Fruit fly (Drosophila melanogaster): Measurements from ENCODE around the gene nocte.

nocte gene

dm6 chrX:10474625-10475024 lies at the start of gene nocte (continued):
- TF ChIP-seq ato (GFP tag; IDR thresholded peaks at IDR 0.05; ENCODE audit: partially characterized antibody) (no peak), wek (GFP tag; optimal IDR thresholded peaks at IDR 0.05) (no peak), CG31224 (GFP tag; IDR thresholded peaks at IDR 0.05) (no peak), B-H1 (GFP tag; IDR thresholded peaks at IDR 0.05) (no peak), pfk (GFP tag; optimal IDR thresholded peaks at IDR 0.05) (no peak), D19A (tag; optimal IDR thresholded peaks at IDR 0.05) (no peak), Drgx (GFP tag; IDR thresholded peaks at IDR 0.05) (no peak), cwo (GFP tag; optimal IDR thresholded peaks at IDR 0.05) (no peak), chif (GFP tag; optimal IDR thresholded peaks at IDR 0.05) (peak in 1 of 2 experiments; percentile 12), Gug (GFP tag; IDR thresholded peaks at IDR 0.05) (no peak), az2 (GFP tag; optimal IDR thresholded peaks at IDR 0.05) (no peak), CG2199 (GFP tag; IDR thresholded peaks at IDR 0.05) (no peak), ERR (GFP tag; optimal IDR thresholded peaks at IDR 0.05) (no peak), pzg (GFP tag; optimal IDR thresholded peaks at IDR 0.05) (peak; percentile 56), CG14441 (GFP tag; IDR thresholded peaks at IDR 0.05) (no peak), ttk (GFP tag; IDR thresholded peaks at IDR 0.05) (no peak), toy (GFP tag; IDR thresholded peaks at IDR 0.05) (no peak), MBD-R2 (GFP tag; IDR thresholded peaks at IDR 0.05) (peak; percentile 62), Ravus (GFP tag; IDR thresholded peaks at IDR 0.05) (no peak), CG12769 (tag; optimal IDR thresholded peaks at IDR 0.05) (no peak), CG8765 (GFP tag; IDR thresholded peaks at IDR 0.05) (no peak), chn (GFP tag; optimal IDR thresholded peaks at IDR 0.05) (no peak), Antp (GFP tag; optimal IDR thresholded peaks at IDR 0.05) (peak; percentile 23), ind (GFP tag; optimal IDR thresholded peaks at IDR 0.05) (peak; percentile 24), dimm (GFP tag; IDR thresholded peaks at IDR 0.05) (no peak), org-1 (GFP tag; optimal IDR thresholded peaks at IDR 0.05) (no peak), Dp (GFP tag; optimal IDR thresholded peaks at IDR 0.05) (peak; percentile 29), cg (GFP tag; optimal IDR thresholded peaks at IDR 0.05) (no peak), ranshi (GFP tag; IDR thresholded peaks at IDR 0.05) (no peak), unpg (GFP tag; optimal IDR thresholded peaks at IDR 0.05) (no peak), gfzf (GFP tag; optimal IDR thresholded peaks at IDR 0.05) (peak; percentile 0), ssp (GFP tag; IDR thresholded peaks at IDR 0.05) (no peak), Hmx (GFP tag; optimal IDR thresholded peaks at IDR 0.05) (no peak), CG17802 (tag; optimal IDR thresholded peaks at IDR 0.05) (no peak), fru (optimal IDR thresholded peaks at IDR 0.05) (no peak), Ada2b (GFP tag; IDR thresholded peaks at IDR 0.05) (no peak), tx (GFP tag; optimal IDR thresholded peaks at IDR 0.05) (no peak), CG6683 (GFP tag; optimal IDR thresholded peaks at IDR 0.05) (no peak), danr (GFP tag; IDR thresholded peaks at IDR 0.05) (no peak), Sin3A (optimal IDR thresholded peaks at IDR 0.05) (peak; percentile 53), CG6272 (GFP tag; IDR thresholded peaks at IDR 0.05) (no peak), CG10147 (GFP tag; optimal IDR thresholded peaks at IDR 0.05) (no peak), CG3726 (GFP tag; IDR thresholded peaks at IDR 0.05) (no peak), Lhr (GFP tag; optimal IDR thresholded peaks at IDR 0.05) (peak; percentile 18), slou (GFP tag; optimal IDR thresholded peaks at IDR 0.05) (no peak), CG3065 (GFP tag; optimal IDR thresholded peaks at IDR 0.05) (no peak), CG10979 (tag; optimal IDR thresholded peaks at IDR 0.05) (no peak), CG4730 (GFP tag; IDR thresholded peaks at IDR 0.05) (no peak), mirr (GFP tag; optimal IDR thresholded peaks at IDR 0.05) (no peak), Lpt (GFP tag; optimal IDR thresholded peaks at IDR 0.05) (no peak), CG11723 (GFP tag; optimal IDR thresholded peaks at IDR 0.05) (no peak), ken (GFP tag; IDR thresholded peaks at IDR 0.05) (no peak), CG9437 (GFP tag; optimal IDR thresholded peaks at IDR 0.05) (peak; percentile 73), CG34224 (GFP tag; IDR thresholded peaks at IDR 0.05; ENCODE audit: partially characterized antibody) (no peak)
